Fruit fly (Drosophila melanogaster) whole organism, embryonic: ENCODE measurements around the gene CG13829.

ENCODE experiments used
- Adf1 ChIP-seq: fragments of 200-800 bp; sonication (Bioruptor generic); IDR thresholded peaks from 2 replicates; pipeline ENCODE4 v1.3.6; 2022; ENCODE audit warnings: missing biosample characterization, missing genetic modification characterization
- Asciz ChIP-seq: fragments of 200-800 bp; sonication (Bioruptor generic); optimal IDR thresholded peaks from 2 replicates; lab custom pipeline; 2017; ENCODE audit warnings: missing biosample characterization, mild to moderate bottlenecking, missing genetic modification characterization, missing genetic modification reagents
- BEAF-32 ChIP-seq: fragments of 200-800 bp; sonication (Bioruptor generic); optimal IDR thresholded peaks from 3 replicates; lab custom pipeline; 2017; ENCODE audit warnings: missing biosample characterization, missing genetic modification characterization, mild to moderate bottlenecking, moderate library complexity, missing genetic modification reagents
- CG10147 ChIP-seq: fragments of 200-800 bp; sonication (Bioruptor generic); optimal IDR thresholded peaks from 2 replicates; lab custom pipeline; 2019; ENCODE audit warnings: missing biosample characterization, mild to moderate bottlenecking, missing genetic modification characterization, moderate library complexity
- CG1024 ChIP-seq: fragments of 200-800 bp; sonication (Bioruptor generic); IDR thresholded peaks from 2 replicates; pipeline ENCODE4 v1.3.6; 2022; ENCODE audit warnings: missing biosample characterization, missing genetic modification characterization
- CG10654 ChIP-seq: fragments of 200-800 bp; sonication (Bioruptor generic); optimal IDR thresholded peaks from 2 replicates; lab custom pipeline; 2016; ENCODE audit warnings: missing biosample characterization, missing genetic modification characterization
- CG14667 ChIP-seq: fragments of 200-800 bp; sonication (Bioruptor generic); IDR thresholded peaks from 2 replicates; pipeline ENCODE4 v1.3.6; 2022; ENCODE audit warnings: missing biosample characterization, missing genetic modification characterization
- CG14965 ChIP-seq: fragments of 200-800 bp; sonication (Bioruptor generic); optimal IDR thresholded peaks from 2 replicates; lab custom pipeline; 2016; ENCODE audit warnings: missing biosample characterization, missing genetic modification characterization, borderline replicate concordance
- CG1529 ChIP-seq: fragments of 200-800 bp; sonication (Bioruptor generic); optimal IDR thresholded peaks from 3 replicates; lab custom pipeline; 2018; ENCODE audit warnings: missing biosample characterization, missing genetic modification characterization
- CG15696 ChIP-seq: fragments of 200-800 bp; sonication (Bioruptor generic); optimal IDR thresholded peaks from 2 replicates; lab custom pipeline; 2019; ENCODE audit warnings: missing biosample characterization, mild to moderate bottlenecking, missing genetic modification characterization, moderate library complexity
- CG1647 ChIP-seq: fragments of 200-800 bp; sonication (Bioruptor generic); optimal IDR thresholded peaks from 3 replicates; lab custom pipeline; 2016; ENCODE audit warnings: missing biosample characterization, missing genetic modification characterization
- CG30020 ChIP-seq: fragments of 200-800 bp; optimal IDR thresholded peaks from 2 replicates; lab custom pipeline; 2019; ENCODE audit warnings: missing biosample characterization, mild to moderate bottlenecking, missing genetic modification characterization, moderate library complexity
- CG3726 ChIP-seq: fragments of 200-800 bp; sonication (Bioruptor generic); IDR thresholded peaks from 3 replicates; pipeline ENCODE4, ENCODE4 v1.3.6; 2022; ENCODE audit warnings: missing biosample characterization, missing genetic modification characterization
- CG3995 ChIP-seq: fragments of 200-800 bp; sonication (Bioruptor generic); optimal IDR thresholded peaks from 3 replicates; lab custom pipeline; 2016; ENCODE audit warnings: missing biosample characterization, missing genetic modification characterization
- CG4328 ChIP-seq: fragments of 200-800 bp; sonication (Bioruptor generic); optimal IDR thresholded peaks from 3 replicates; lab custom pipeline; 2017; ENCODE audit warnings: missing biosample characterization, missing genetic modification reagents, missing genetic modification characterization
- CG43689 ChIP-seq: fragments of 200-800 bp; sonication (Bioruptor generic); IDR thresholded peaks from 2 replicates; pipeline ENCODE4 v1.3.6; 2022; ENCODE audit warnings: missing biosample characterization, missing genetic modification characterization
- CG6272 ChIP-seq: fragments of 200-800 bp; sonication (Bioruptor generic); IDR thresholded peaks from 2 replicates; pipeline ENCODE4 v1.3.6; 2022; ENCODE audit warnings: missing biosample characterization, missing genetic modification characterization
- CG6765 ChIP-seq: fragments of 200-800 bp; sonication (Bioruptor generic); optimal IDR thresholded peaks from 3 replicates; lab custom pipeline; 2017; ENCODE audit warnings: missing biosample characterization, mild to moderate bottlenecking, missing genetic modification characterization
- CG7786 ChIP-seq: fragments of 200-800 bp; sonication (Bioruptor generic); optimal IDR thresholded peaks from 2 replicates; lab custom pipeline; 2016; ENCODE audit warnings: missing biosample characterization, missing genetic modification characterization
- CG8359 ChIP-seq: fragments of 200-800 bp; sonication (Bioruptor generic); optimal IDR thresholded peaks from 2 replicates; lab custom pipeline; 2017; ENCODE audit warnings: missing biosample characterization, mild to moderate bottlenecking, missing genetic modification characterization, borderline replicate concordance
- CG8924 ChIP-seq: fragments of 200-800 bp; optimal IDR thresholded peaks from 3 replicates; lab custom pipeline; 2019; ENCODE audit warnings: missing biosample characterization, mild to moderate bottlenecking, missing genetic modification characterization, moderate library complexity
- CG8944 ChIP-seq: fragments of 200-800 bp; sonication (Bioruptor generic); optimal IDR thresholded peaks from 3 replicates; lab custom pipeline; 2016; ENCODE audit warnings: missing biosample characterization, missing genetic modification characterization
- CG9215 ChIP-seq: fragments of 200-800 bp; sonication (Bioruptor generic); IDR thresholded peaks from 2 replicates; pipeline ENCODE4 v1.3.6; 2022; ENCODE audit warnings: missing biosample characterization, missing genetic modification characterization
- CTCF ChIP-seq: fragments of 200-800 bp; sonication (Bioruptor generic); optimal IDR thresholded peaks from 2 replicates; lab custom pipeline; 2017; ENCODE audit warnings: missing biosample characterization, mild to moderate bottlenecking, missing genetic modification characterization, moderate library complexity
- Dp ChIP-seq: fragments of 200-800 bp; sonication (Bioruptor generic); optimal IDR thresholded peaks from 2 replicates; lab custom pipeline; 2018; ENCODE audit warnings: missing biosample characterization, mild to moderate bottlenecking, missing genetic modification characterization, moderate library complexity
- Ets65A ChIP-seq: fragments of 200-800 bp; sonication (Bioruptor generic); peaks from one replicate; lab custom pipeline; 2016; ENCODE audit warnings: missing biosample characterization, missing genetic modification characterization
- Hmr ChIP-seq: fragments of 200-800 bp; sonication (Bioruptor generic); optimal IDR thresholded peaks from 3 replicates; lab custom pipeline; 2017; ENCODE audit warnings: mild to moderate bottlenecking, missing biosample characterization, missing genetic modification reagents, missing genetic modification characterization
- MTF-1 ChIP-seq: fragments of 200-800 bp; sonication (Bioruptor generic); optimal IDR thresholded peaks from 2 replicates; lab custom pipeline; 2018; ENCODE audit warnings: missing biosample characterization, mild to moderate bottlenecking, missing genetic modification characterization, borderline replicate concordance
- Max ChIP-seq: fragments of 200-800 bp; sonication (Bioruptor generic); optimal IDR thresholded peaks from 2 replicates; lab custom pipeline; 2016; ENCODE audit warnings: missing biosample characterization, mild to moderate bottlenecking, missing genetic modification characterization
- Nf-YA ChIP-seq: fragments of 200-800 bp; sonication (Bioruptor generic); IDR thresholded peaks from 2 replicates; pipeline ENCODE4 v1.3.6; 2022; ENCODE audit warnings: missing biosample characterization, missing genetic modification characterization
- Rx ChIP-seq: fragments of 200-800 bp; sonication (Bioruptor generic); IDR thresholded peaks from 2 replicates; pipeline ENCODE4 v1.3.6; 2022; ENCODE audit warnings: missing biosample characterization, missing genetic modification characterization
- Sry-β ChIP-seq: fragments of 200-800 bp; sonication (Bioruptor generic); optimal IDR thresholded peaks from 2 replicates; lab custom pipeline; 2018; ENCODE audit warnings: missing biosample characterization, mild to moderate bottlenecking, missing genetic modification characterization, moderate library complexity
- abd-A ChIP-seq: fragments of 200-800 bp; sonication (Bioruptor generic); optimal IDR thresholded peaks from 3 replicates; lab custom pipeline; 2019; ENCODE audit warnings: missing biosample characterization, mild to moderate bottlenecking, missing genetic modification characterization, moderate library complexity
- amos ChIP-seq: fragments of 200-800 bp; sonication (Bioruptor generic); IDR thresholded peaks from 2 replicates; pipeline ENCODE4 v1.3.6; 2022; ENCODE audit warnings: missing biosample characterization, missing genetic modification characterization; ENCODE audit not compliant: partially characterized antibody
- cg ChIP-seq: fragments of 200-800 bp; sonication (Bioruptor generic); optimal IDR thresholded peaks from 3 replicates; lab custom pipeline; 2019; ENCODE audit warnings: missing biosample characterization, mild to moderate bottlenecking, missing genetic modification characterization, moderate library complexity
- chinmo ChIP-seq: fragments of 200-800 bp; sonication (Bioruptor generic); IDR thresholded peaks from 4 replicates; pipeline ENCODE4 v1.3.6; 2022; ENCODE audit warnings: missing biosample characterization, missing genetic modification characterization; ENCODE audit not compliant: partially characterized antibody
- ci ChIP-seq: fragments of 200-800 bp; sonication (Bioruptor generic); IDR thresholded peaks from 3 replicates; pipeline ENCODE4 v1.3.6; 2022; ENCODE audit warnings: missing biosample characterization, missing genetic modification characterization
- cwo ChIP-seq: fragments of 200-800 bp; sonication (Bioruptor generic); optimal IDR thresholded peaks from 3 replicates; lab custom pipeline; 2017; ENCODE audit warnings: missing biosample characterization, missing genetic modification characterization, mild to moderate bottlenecking, moderate library complexity, missing genetic modification reagents
- ewg ChIP-seq: fragments of 200-800 bp; sonication (Bioruptor generic); optimal IDR thresholded peaks from 3 replicates; lab custom pipeline; 2017; ENCODE audit warnings: mild to moderate bottlenecking, missing biosample characterization, missing genetic modification reagents, missing genetic modification characterization
- exex ChIP-seq: fragments of 200-800 bp; sonication (Bioruptor generic); optimal IDR thresholded peaks from 4 replicates; lab custom pipeline; 2018; ENCODE audit warnings: missing biosample characterization, mild to moderate bottlenecking, missing genetic modification characterization, moderate library complexity
- fru ChIP-seq: fragments of >200 bp; optimal IDR thresholded peaks from 2 replicates; lab custom pipeline; 2017
- grn ChIP-seq: fragments of 200-800 bp; sonication (Bioruptor generic); optimal IDR thresholded peaks from 3 replicates; lab custom pipeline; 2017; ENCODE audit warnings: missing biosample characterization, missing genetic modification characterization
- hb ChIP-seq: fragments of 200-800 bp; sonication (Bioruptor generic); IDR thresholded peaks from 3 replicates; pipeline ENCODE4 v1.3.6; 2022; ENCODE audit warnings: missing biosample characterization, missing genetic modification characterization; ENCODE audit not compliant: partially characterized antibody
- hth ChIP-seq: fragments of >200 bp; optimal IDR thresholded peaks from 2 replicates; lab custom pipeline; 2017; ENCODE audit warnings: inconsistent platforms
- lab ChIP-seq: fragments of 200-800 bp; sonication (Bioruptor generic); optimal IDR thresholded peaks from 3 replicates; lab custom pipeline; 2017; ENCODE audit warnings: missing biosample characterization, missing genetic modification characterization, mild to moderate bottlenecking, moderate library complexity, missing genetic modification reagents
- mld ChIP-seq: fragments of 200-800 bp; sonication (Bioruptor generic); IDR thresholded peaks from 3 replicates; pipeline ENCODE4 v1.3.6; 2022; ENCODE audit warnings: missing biosample characterization, missing genetic modification characterization; ENCODE audit not compliant: partially characterized antibody
- odd ChIP-seq: fragments of 200-800 bp; sonication (Bioruptor generic); optimal IDR thresholded peaks from 2 replicates; lab custom pipeline; 2017; ENCODE audit warnings: missing biosample characterization, mild to moderate bottlenecking, missing genetic modification characterization
- pfk ChIP-seq: fragments of 200-800 bp; sonication (Bioruptor generic); optimal IDR thresholded peaks from 2 replicates; lab custom pipeline; 2018; ENCODE audit warnings: missing biosample characterization, mild to moderate bottlenecking, missing genetic modification characterization, moderate library complexity
- so ChIP-seq: fragments of 200-800 bp; sonication (Bioruptor generic); IDR thresholded peaks from 3 replicates; pipeline ENCODE4 v1.3.6; 2022; ENCODE audit warnings: missing biosample characterization, missing genetic modification characterization
- tap ChIP-seq: fragments of 200-800 bp; optimal IDR thresholded peaks from 3 replicates; lab custom pipeline; 2019; ENCODE audit warnings: missing biosample characterization, mild to moderate bottlenecking, missing genetic modification characterization, moderate library complexity
- wor ChIP-seq: fragments of 200-800 bp; sonication (Bioruptor generic); IDR thresholded peaks from 2 replicates; pipeline ENCODE4 v1.3.6; 2022; ENCODE audit warnings: missing biosample characterization, missing genetic modification characterization

Gene CG13829

dm6 chr3R:23180980-23181630, 20.0 kb upstream of the CG13829 start (continued):
- TF ChIP-seq Nf-YA (GFP tag; lab: Robert Waterston, UW) (no peak), CG3726 (GFP tag; lab: Robert Waterston, UW) (no peak), BEAF-32 (GFP tag; lab: Kevin White, UChicago) (no peak), CG8924 (tag; lab: Kevin White, UChicago) (no peak), CG3995 (GFP tag; lab: Kevin White, UChicago) (no peak), mld (GFP tag; lab: Robert Waterston, UW) (no peak), CG15696 (tag; lab: Kevin White, UChicago) (peak; percentile 14), fru (lab: Kevin White, UChicago) (no peak), Ets65A (GFP tag; lab: Kevin White, UChicago) (no peak), lab (GFP tag; lab: Kevin White, UChicago) (peak; percentile 68), grn (peak; percentile 16), CG4328 (GFP tag; lab: Kevin White, UChicago) (no peak), CG43689 (GFP tag; lab: Robert Waterston, UW) (no peak), CG14667 (GFP tag; lab: Robert Waterston, UW) (no peak), CG8359 (GFP tag; lab: Kevin White, UChicago) (peak; percentile 17), CG10147 (GFP tag; lab: Kevin White, UChicago) (no peak), Hmr (GFP tag; lab: Kevin White, UChicago) (no peak), Dp (GFP tag; lab: Kevin White, UChicago) (no peak), ci (no peak), amos (GFP tag; lab: Robert Waterston, UW) (no peak), Sry-β (GFP tag; lab: Kevin White, UChicago) (peak; percentile 20), CG8944 (GFP tag; lab: Kevin White, UChicago) (peak; percentile 5), CG1024 (GFP tag; lab: Robert Waterston, UW) (peak; percentile 42; the same call in 1 of the 2 replicates), CG1529 (GFP tag; lab: Kevin White, UChicago) (no peak), MTF-1 (GFP tag; lab: Kevin White, UChicago) (peak; percentile 40), CG10654 (GFP tag; lab: Kevin White, UChicago) (peak; percentile 33), cwo (peak; percentile 45), CG6765 (GFP tag; lab: Kevin White, UChicago) (peak; percentile 7), so (no peak), Rx (GFP tag; lab: Robert Waterston, UW) (no peak), abd-A (tag; lab: Kevin White, UChicago) (no peak), CG14965 (GFP tag; lab: Kevin White, UChicago) (no peak), CG30020 (no peak), exex (tag; lab: Kevin White, UChicago) (peak; percentile 75), tap (tag; lab: Kevin White, UChicago) (peak; percentile 38), Max (GFP tag; lab: Kevin White, UChicago) (no peak), hth (no peak), CG9215 (no peak), Adf1 (no peak), ewg (no peak), cg (GFP tag; lab: Kevin White, UChicago) (no peak), chinmo (GFP tag; lab: Robert Waterston, UW) (no peak), hb (no peak), Asciz (GFP tag; lab: Kevin White, UChicago) (peak; percentile 82), CG7786 (GFP tag; lab: Kevin White, UChicago) (no peak), CG1647 (GFP tag; lab: Kevin White, UChicago) (no peak), CG6272 (no peak), odd (GFP tag; lab: Kevin White, UChicago) (no peak), pfk (GFP tag; lab: Kevin White, UChicago) (no peak), CTCF (GFP tag; lab: Kevin White, UChicago) (no peak), wor (GFP tag; lab: Robert Waterston, UW) (no peak)
